Worm (Caenorhabditis elegans) whole organism, early embryonic: ENCODE measurements around the gene ubh-4.

Experiments
- B0310.2 ChIP-seq: sonication (generic microtip); optimal IDR thresholded peaks from 2 replicates; lab custom pipeline; 2016; ENCODE audit warnings: mild to moderate bottlenecking, missing genetic modification characterization, missing compliant biosample characterization
- F13C5.2 ChIP-seq: sonication (generic microtip); optimal IDR thresholded peaks from 2 replicates; lab custom pipeline; 2017; ENCODE audit warnings: mild to moderate bottlenecking, missing genetic modification characterization, inconsistent platforms, missing compliant biosample characterization
- aly-1 ChIP-seq: sonication (generic microtip); optimal IDR thresholded peaks from 2 replicates; lab custom pipeline; 2016; ENCODE audit warnings: missing genetic modification characterization, missing compliant biosample characterization
- ama-1 ChIP-seq: fragments of 150-350 bp; optimal IDR thresholded peaks from 2 replicates; lab custom pipeline; 2014
- ceh-13 ChIP-seq: fragments of 200-800 bp; sonication (Bioruptor generic); optimal IDR thresholded peaks from 2 replicates; lab custom pipeline; 2018; ENCODE audit warnings: mild to moderate bottlenecking, missing genetic modification characterization, missing compliant biosample characterization
- ceh-36 ChIP-seq: sonication (generic microtip); optimal IDR thresholded peaks from 2 replicates; lab custom pipeline; 2016; ENCODE audit warnings: missing genetic modification characterization, inconsistent platforms, missing compliant biosample characterization
- ets-7 ChIP-seq: sonication (generic microtip); optimal IDR thresholded peaks from 2 replicates; lab custom pipeline; 2016; ENCODE audit warnings: missing genotype, missing genetic modification characterization, missing compliant biosample characterization
- flt-1 ChIP-seq: fragments of 200-800 bp; sonication (Bioruptor generic); IDR thresholded peaks from 2 replicates; pipeline ENCODE4 v1.3.6; 2022; ENCODE audit warnings: missing genetic modification characterization, missing compliant biosample characterization
- hmbx-1 ChIP-seq: sonication (generic microtip); optimal IDR thresholded peaks from 2 replicates; lab custom pipeline; 2016; ENCODE audit warnings: mild to moderate bottlenecking, missing genetic modification characterization, missing compliant biosample characterization
- hmg-4 ChIP-seq: fragments of 200-800 bp; sonication (Bioruptor generic); optimal IDR thresholded peaks from 2 replicates; lab custom pipeline; 2018; ENCODE audit warnings: mild to moderate bottlenecking, missing genetic modification characterization, missing compliant biosample characterization
- hnd-1 ChIP-seq: sonication (generic microtip); optimal IDR thresholded peaks from 2 replicates; lab custom pipeline; 2016; ENCODE audit warnings: missing genetic modification characterization, missing compliant biosample characterization
- pes-1 ChIP-seq: fragments of 200-800 bp; sonication (Bioruptor generic); IDR thresholded peaks from 2 replicates; pipeline ENCODE4 v1.3.6; 2022; ENCODE audit warnings: missing genetic modification reagents, missing genetic modification characterization, missing compliant biosample characterization
- scrt-1 ChIP-seq: fragments of 200-800 bp; sonication (Bioruptor generic); IDR thresholded peaks from 2 replicates; pipeline ENCODE4 v1.3.6; 2022; ENCODE audit warnings: missing genetic modification characterization, missing compliant biosample characterization
- sea-1 ChIP-seq: fragments of 200-800 bp; sonication (Bioruptor generic); conservative IDR thresholded peaks from 2 replicates; pipeline ENCODE4 v1.3.6; 2022; ENCODE audit warnings: missing genetic modification characterization, missing compliant biosample characterization
- tbx-11 ChIP-seq: fragments of 200-800 bp; sonication (Bioruptor generic); IDR thresholded peaks from 2 replicates; pipeline ENCODE4 v1.3.6; 2022; ENCODE audit warnings: missing genetic modification characterization, missing compliant biosample characterization
- tbx-37 ChIP-seq: fragments of 200-800 bp; sonication (Bioruptor generic); conservative IDR thresholded peaks from 2 replicates; pipeline ENCODE4 v1.3.6; 2022; ENCODE audit warnings: missing genetic modification reagents, missing genetic modification characterization, missing compliant biosample characterization
- tra-4 ChIP-seq: sonication (generic microtip); optimal IDR thresholded peaks from 2 replicates; lab custom pipeline; 2017; ENCODE audit warnings: missing genetic modification characterization, missing compliant biosample characterization

ubh-4 gene

DNA sequence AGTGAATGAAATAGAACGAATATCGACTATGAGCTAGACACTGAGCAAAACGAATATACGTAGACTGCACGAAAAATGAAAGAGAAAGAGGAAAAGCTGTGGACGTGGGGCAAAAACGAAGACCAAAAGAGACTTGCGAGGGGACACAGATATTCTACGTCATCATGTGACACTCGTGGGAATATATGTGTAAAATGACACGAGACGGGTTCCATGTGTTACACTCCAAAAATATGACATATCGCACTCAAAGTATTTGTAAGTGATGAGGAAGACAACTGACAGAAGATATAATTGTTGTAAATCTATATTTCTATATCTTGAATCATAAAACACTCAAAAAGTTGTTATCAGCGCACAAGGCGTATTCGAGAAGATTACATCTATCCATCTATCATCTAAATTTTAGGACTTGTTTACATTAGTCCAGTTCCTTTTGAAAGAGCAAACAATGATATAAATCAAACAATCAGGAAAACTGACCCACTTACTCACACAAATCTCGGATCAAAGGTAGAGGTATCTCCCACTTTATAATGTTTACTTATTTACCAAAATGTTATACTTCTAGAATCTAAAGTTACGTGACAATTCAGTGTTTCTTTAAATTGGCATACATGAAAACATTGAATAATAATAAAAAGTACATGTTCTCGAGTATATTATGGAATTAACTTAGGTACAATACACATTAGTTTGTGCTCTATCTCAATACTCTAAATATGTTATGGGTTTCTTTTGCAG lies 32.6 kb upstream of the ubh-4 start:
- TF ChIP-seq flt-1 (GFP tag; lab: Robert Waterston, UW) = no peak
- no peak for TF ChIP-seq ceh-36 (tag; lab: Kevin White, UChicago)
- TF ChIP-seq pes-1 (GFP tag; lab: Robert Waterston, UW) = no peak

DNA sequence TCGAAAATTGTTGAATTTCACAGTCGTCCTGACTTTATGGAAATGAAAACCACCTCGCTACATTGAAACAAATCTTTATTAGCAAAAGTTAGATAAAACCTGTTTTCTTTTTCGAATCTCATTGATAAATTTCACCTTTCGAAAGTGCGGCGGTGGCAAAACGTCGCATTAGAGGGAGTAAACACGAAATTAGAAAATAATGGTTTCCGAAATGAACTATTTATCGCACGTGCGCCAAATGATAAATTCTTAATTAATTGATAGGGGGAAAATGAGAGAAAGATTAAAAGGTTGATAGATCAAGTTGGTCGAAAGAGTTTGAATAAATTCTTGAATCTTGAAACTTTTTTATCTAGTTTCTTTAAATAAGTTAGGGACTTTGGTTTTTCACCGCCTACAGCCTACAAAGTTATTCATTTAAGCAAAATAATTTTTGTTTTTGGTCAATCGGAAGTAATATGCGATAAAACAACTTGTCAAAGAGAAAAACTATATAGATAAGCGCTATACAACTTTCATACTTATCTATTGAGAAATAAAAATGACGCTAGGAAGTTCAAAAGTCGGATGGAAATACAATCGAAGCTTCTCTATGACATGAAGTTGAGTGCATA lies 31.7 kb upstream of the ubh-4 start:
- no peak for TF ChIP-seq B0310.2
- no peak for TF ChIP-seq flt-1 (GFP tag; lab: Robert Waterston, UW)
- TF ChIP-seq hnd-1 (tag; lab: Kevin White, UChicago) = no peak
- TF ChIP-seq tbx-37 = no peak
- TF ChIP-seq pes-1 (GFP tag; lab: Robert Waterston, UW) = no peak
- TF ChIP-seq ama-1 (lab: Kevin White, UChicago) = no peak
- TF ChIP-seq aly-1 (tag; lab: Kevin White, UChicago) = no peak
- TF ChIP-seq tra-4 (tag; lab: Kevin White, UChicago) = no peak
- TF ChIP-seq sea-1 = no peak
- no peak for TF ChIP-seq hmbx-1
- no peak for TF ChIP-seq ceh-36 (tag; lab: Kevin White, UChicago)
- no peak for TF ChIP-seq F13C5.2 (tag; lab: Kevin White, UChicago)
- TF ChIP-seq hmg-4 (GFP tag; lab: Kevin White, UChicago) = no peak
- TF ChIP-seq scrt-1 (GFP tag; lab: Robert Waterston, UW) = no peak
- TF ChIP-seq ceh-13 (GFP tag; lab: Kevin White, UChicago) = no peak
- no peak for TF ChIP-seq ets-7

DNA sequence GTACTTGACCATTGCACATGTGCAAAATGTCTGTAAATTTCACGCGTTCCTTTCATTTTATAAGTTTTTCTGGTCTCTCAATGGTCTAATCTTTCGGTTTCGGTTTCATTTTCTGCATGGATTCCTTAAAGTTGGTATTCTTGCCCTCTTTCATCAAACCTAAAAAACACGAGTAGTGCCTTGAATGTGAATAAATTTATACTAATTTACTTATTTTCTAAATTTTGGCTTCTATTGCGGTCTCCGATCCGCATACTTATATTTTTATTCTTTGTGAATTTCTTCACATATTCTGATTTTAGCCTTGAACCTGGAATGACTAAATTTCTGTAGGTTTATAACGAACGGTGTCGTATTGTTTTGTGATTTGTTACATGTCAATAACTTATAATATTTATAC lies 26.6 kb upstream of the ubh-4 start, which contains the start of gene pdha-1:
pdha-1 (plus strand) TSS at position 301 of the 400 bp plus-strand sequence.
- TF ChIP-seq hmg-4 (GFP tag; lab: Kevin White, UChicago) (no peak), aly-1 (tag; lab: Kevin White, UChicago) (no peak), hnd-1 (tag; lab: Kevin White, UChicago) (no peak)

DNA sequence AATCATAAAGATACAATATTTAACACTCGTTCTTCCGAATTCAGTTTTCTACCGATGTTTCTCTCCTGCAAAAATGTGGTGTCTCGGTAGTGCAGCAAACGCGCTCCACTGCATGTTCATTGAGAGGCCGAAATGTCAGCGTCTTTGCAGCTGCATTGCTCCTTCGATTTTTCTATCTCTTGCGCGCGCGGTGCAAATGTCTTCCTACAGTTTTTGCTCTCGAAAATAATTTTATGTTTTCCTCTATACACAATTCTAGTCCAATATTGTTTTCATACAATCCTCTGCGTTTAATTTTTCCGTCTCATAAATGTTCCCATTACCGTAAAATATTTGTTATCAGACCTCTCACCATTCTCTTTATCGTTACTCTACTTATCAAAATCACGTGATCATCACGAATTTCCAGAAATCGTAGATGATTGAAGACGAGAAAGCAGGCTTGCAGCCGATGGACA lies 23.0 kb upstream of the ubh-4 start, which contains the start of gene ufd-2:
ufd-2 (plus strand) TSS at position 408 of the 458 bp plus-strand sequence.
- peak; percentile 14 for TF ChIP-seq ets-7
- no peak for TF ChIP-seq sea-1
- TF ChIP-seq scrt-1 (GFP tag; lab: Robert Waterston, UW) = 0 out of 2 replicates have a peak, but pooled peaks have one; percentile 23

DNA sequence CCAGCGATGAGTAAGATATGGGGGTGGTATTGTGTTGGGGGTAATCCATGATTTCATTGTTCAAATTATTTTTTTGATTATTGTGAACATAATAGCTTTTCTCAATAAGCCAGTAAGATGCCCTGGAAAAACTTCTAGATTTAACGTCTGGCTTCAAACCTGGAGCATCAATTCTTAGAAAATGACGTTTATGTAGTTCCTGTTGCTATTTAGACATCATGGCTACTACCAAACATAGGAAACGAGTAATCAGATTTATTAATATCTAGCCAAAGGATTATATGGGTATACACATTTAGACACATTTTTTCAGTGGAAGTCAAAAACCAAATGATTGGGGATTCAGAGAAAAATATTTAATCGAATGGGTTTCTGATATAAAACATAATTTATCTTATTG lies 20.1 kb upstream of the ubh-4 start:
- TF ChIP-seq flt-1 (GFP tag; lab: Robert Waterston, UW) (no peak), scrt-1 (GFP tag; lab: Robert Waterston, UW) (no peak), F13C5.2 (tag; lab: Kevin White, UChicago) (no peak), B0310.2 (no peak), sea-1 (no peak), ceh-36 (tag; lab: Kevin White, UChicago) (no peak), ets-7 (no peak), hnd-1 (tag; lab: Kevin White, UChicago) (no peak), tra-4 (tag; lab: Kevin White, UChicago) (no peak), ama-1 (lab: Kevin White, UChicago) (no peak), ceh-13 (GFP tag; lab: Kevin White, UChicago) (no peak), hmbx-1 (no peak), aly-1 (tag; lab: Kevin White, UChicago) (no peak), tbx-37 (no peak), tbx-11 (no peak), pes-1 (GFP tag; lab: Robert Waterston, UW) (no peak), hmg-4 (GFP tag; lab: Kevin White, UChicago) (no peak)

DNA sequence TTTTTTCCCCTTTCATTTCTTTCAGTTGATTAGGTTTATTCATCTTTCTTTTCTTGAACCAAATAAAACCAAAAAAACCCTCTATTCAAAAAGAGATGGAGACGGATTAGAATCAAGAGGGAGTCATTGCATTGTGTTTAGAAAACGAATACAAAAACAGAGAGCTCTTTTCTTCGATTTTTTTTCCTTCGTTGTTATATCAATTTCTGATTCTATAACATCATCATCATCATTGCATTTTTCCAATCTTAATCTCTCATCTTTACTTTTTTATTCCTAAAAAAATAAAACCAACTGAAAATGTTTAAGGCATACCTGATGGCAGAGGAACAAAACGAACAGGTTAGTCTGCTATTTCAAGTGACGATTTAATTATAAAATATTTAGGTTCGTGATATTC lies 19.4 kb upstream of the ubh-4 start, which contains the start of gene T05H10.8:
T05H10.8 (plus strand) TSS at position 301 of the 400 bp plus-strand sequence.
- TF ChIP-seq ets-7 (no peak), hmg-4 (GFP tag; lab: Kevin White, UChicago) (no peak), ceh-36 (tag; lab: Kevin White, UChicago) (no peak), scrt-1 (GFP tag; lab: Robert Waterston, UW) (no peak), hmbx-1 (no peak), aly-1 (tag; lab: Kevin White, UChicago) (no peak), hnd-1 (tag; lab: Kevin White, UChicago) (no peak), ceh-13 (GFP tag; lab: Kevin White, UChicago) (no peak), ama-1 (lab: Kevin White, UChicago) (no peak), sea-1 (no peak)

DNA sequence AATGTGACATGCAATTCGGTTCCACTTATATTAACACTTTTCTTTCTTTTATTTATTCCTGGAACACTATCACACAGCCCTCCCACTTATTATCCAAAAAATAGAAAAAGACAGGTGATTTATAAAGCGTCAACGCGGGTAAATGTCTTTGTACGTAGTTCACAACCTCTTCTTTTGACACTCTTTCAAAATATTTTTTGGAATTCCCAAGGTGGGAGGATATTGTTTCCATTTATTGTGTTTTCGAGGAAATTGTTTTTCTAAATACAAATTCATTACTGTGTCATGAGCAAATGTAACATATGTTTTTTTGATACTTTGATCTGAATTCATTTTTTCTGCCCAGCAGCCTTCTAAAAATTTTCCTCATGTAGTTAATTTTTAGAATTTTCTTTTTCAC lies 18.5 kb upstream of the ubh-4 start:
- no peak for TF ChIP-seq sea-1
- no peak for TF ChIP-seq pes-1 (GFP tag; lab: Robert Waterston, UW)
- no peak for TF ChIP-seq ets-7
- no peak for TF ChIP-seq aly-1 (tag; lab: Kevin White, UChicago)
- TF ChIP-seq scrt-1 (GFP tag; lab: Robert Waterston, UW) = no peak
- no peak for TF ChIP-seq hmbx-1
- no peak for TF ChIP-seq hmg-4 (GFP tag; lab: Kevin White, UChicago)
- TF ChIP-seq ceh-13 (GFP tag; lab: Kevin White, UChicago) = no peak
- TF ChIP-seq tbx-11 = no peak
- no peak for TF ChIP-seq tra-4 (tag; lab: Kevin White, UChicago)
- no peak for TF ChIP-seq F13C5.2 (tag; lab: Kevin White, UChicago)
- no peak for TF ChIP-seq B0310.2
- no peak for TF ChIP-seq flt-1 (GFP tag; lab: Robert Waterston, UW)
- no peak for TF ChIP-seq ceh-36 (tag; lab: Kevin White, UChicago)
- TF ChIP-seq ama-1 (lab: Kevin White, UChicago) = no peak
- TF ChIP-seq tbx-37 = no peak
- TF ChIP-seq hnd-1 (tag; lab: Kevin White, UChicago) = no peak
